Fruit fly (Drosophila melanogaster) Kc167 (cell line): Measurements from ENCODE around the gene dmrt99B.

Experiments used
- Myc ChIP-seq: fragments of >200 bp; optimal IDR thresholded peaks from 2 replicates; lab custom pipeline; 2017; ENCODE audit warnings: missing external identifiers
- Sin3A ChIP-seq: fragments of >200 bp; optimal IDR thresholded peaks from 2 replicates; lab custom pipeline; 2018; ENCODE audit warnings: missing external identifiers
- h ChIP-seq: fragments of >200 bp; optimal IDR thresholded peaks from 3 replicates; lab custom pipeline; 2018; ENCODE audit warnings: missing external identifiers
- insv ChIP-seq: fragments of >200 bp; optimal IDR thresholded peaks from 3 replicates; lab custom pipeline; 2018; ENCODE audit warnings: missing external identifiers
- psq ChIP-seq: fragments of >200 bp; optimal IDR thresholded peaks from 2 replicates; lab custom pipeline; 2017; ENCODE audit warnings: missing external identifiers
- ttk ChIP-seq: sonication (Bioruptor generic); optimal IDR thresholded peaks from 2 replicates; lab custom pipeline; 2017; ENCODE audit warnings: missing external identifiers

dm6 chr3R:29692009-29692641, at the start of gene dmrt99B:
- TF ChIP-seq ttk (no peak), h (no peak), insv (no peak), Myc (lab: Kevin White, UChicago) (no peak), psq (no peak), Sin3A (no peak)
